Worm (Caenorhabditis elegans) whole organism, late embryonic: Measurements from ENCODE around the gene dhs-12.

ENCODE experiments used
- hlh-8 ChIP-seq: sonication (generic microtip); optimal IDR thresholded peaks from 2 replicates; lab custom pipeline; 2016; ENCODE audit warnings: missing genotype, missing genetic modification characterization, missing compliant biosample characterization
- nhr-11 ChIP-seq: fragments of 150-350 bp; optimal IDR thresholded peaks from 2 replicates; lab custom pipeline; 2014; ENCODE audit warnings: missing biosample characterization, missing genetic modification characterization
- pqm-1 ChIP-seq: sonication (generic microtip); optimal IDR thresholded peaks from 2 replicates; lab custom pipeline; 2016; ENCODE audit warnings: missing genetic modification characterization, missing compliant biosample characterization
- rnt-1 ChIP-seq: sonication (generic microtip); optimal IDR thresholded peaks from 2 replicates; lab custom pipeline; 2016; ENCODE audit warnings: missing genetic modification characterization, missing compliant biosample characterization
- unc-42 ChIP-seq: sonication (generic microtip); optimal IDR thresholded peaks from 2 replicates; lab custom pipeline; 2016; ENCODE audit warnings: missing genotype, missing genetic modification characterization, missing compliant biosample characterization
- unc-86 ChIP-seq: sonication (generic microtip); optimal IDR thresholded peaks from 2 replicates; lab custom pipeline; 2016; ENCODE audit warnings: missing genetic modification characterization, missing compliant biosample characterization
- ztf-16 ChIP-seq: sonication (generic microtip); optimal IDR thresholded peaks from 2 replicates; lab custom pipeline; 2017; ENCODE audit warnings: missing genetic modification characterization, missing compliant biosample characterization

DNA sequence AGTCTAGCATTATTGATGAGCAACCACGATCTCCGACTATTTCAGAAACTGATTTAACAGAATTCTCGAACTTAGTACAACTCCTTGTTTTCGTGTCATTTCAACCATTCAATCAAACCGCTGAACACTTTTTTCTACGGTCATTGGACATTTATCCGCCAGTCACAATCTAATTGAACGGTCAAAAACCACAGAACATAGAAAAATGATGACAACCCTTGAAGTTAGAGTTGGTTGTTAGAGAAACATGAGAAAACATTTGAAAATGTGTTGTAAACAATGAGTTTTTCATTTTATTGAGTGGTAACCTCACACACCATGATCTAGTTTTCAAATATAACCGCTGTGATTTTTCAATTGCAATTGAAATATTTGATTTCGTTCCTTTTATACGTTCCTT lies 2.2 kb downstream of the dhs-12 start:
- TF ChIP-seq pqm-1 (no peak), rnt-1 (tag; lab: Kevin White, UChicago) (no peak), nhr-11 (tag; lab: Kevin White, UChicago) (no peak), unc-86 (tag; lab: Kevin White, UChicago) (no peak), hlh-8 (tag; lab: Kevin White, UChicago) (no peak), ztf-16 (tag; lab: Kevin White, UChicago) (no peak), unc-42 (no peak)
